Comparison of ENCODE assay signal across 4 fruit fly cellular contexts in the genomic region with DNA sequence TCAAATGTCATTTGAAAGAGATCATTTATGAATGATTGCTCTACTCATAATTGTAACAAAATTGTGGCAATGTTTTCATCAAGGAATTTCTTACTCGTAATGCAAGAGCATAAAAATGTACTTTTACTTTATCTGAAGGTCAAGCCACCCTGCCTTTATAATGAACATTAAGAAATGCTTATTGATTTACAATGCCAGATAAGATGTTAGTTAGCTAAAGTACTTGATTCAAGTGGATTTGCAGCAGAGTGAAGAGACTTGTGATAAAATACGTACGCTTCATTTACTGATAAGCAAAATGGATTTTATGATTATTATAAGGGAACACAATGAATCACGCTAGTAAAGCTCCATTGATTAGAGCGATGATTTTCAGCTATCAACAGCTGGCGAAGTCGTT.
A peak's percentile ranks its signal among the peaks of the same experiment; 100 is the strongest.
TF ChIP-seq lines count a peak whose summit lies in the region.

No protein-coding gene starts in this region.

- TF ChIP-seq CTCF in whole organism, embryonic (GFP tag; optimal IDR thresholded peaks at IDR 0.05; lab: Kevin White, UChicago) = no peak

TF ChIP-seq in whole organism, adult, 20 proteins besides CTCF, POLR2A, EP300 and RAD21:
- TF ChIP-seq CG5204 (GFP tag; optimal IDR thresholded peaks at IDR 0.05; lab: Kevin White, UChicago) (no peak), cic (GFP tag; optimal IDR thresholded peaks at IDR 0.05; lab: Kevin White, UChicago) (peak; percentile 48), Clk (GFP tag; optimal IDR thresholded peaks at IDR 0.05; lab: Kevin White, UChicago) (no peak)

TF ChIP-seq in whole organism, embryonic, 481 proteins besides CTCF, POLR2A, EP300 and RAD21:
- TF ChIP-seq grn (GFP tag; optimal IDR thresholded peaks at IDR 0.05; lab: Kevin White, UChicago) = peak; percentile 43
- peak; percentile 79 for TF ChIP-seq exex (tag; optimal IDR thresholded peaks at IDR 0.05; lab: Kevin White, UChicago)
- TF ChIP-seq HLHmδ (GFP tag; optimal IDR thresholded peaks at IDR 0.05; lab: Kevin White, UChicago) = no peak
- TF ChIP-seq CG34376 (GFP tag; optimal IDR thresholded peaks at IDR 0.05; lab: Kevin White, UChicago) = peak; percentile 69
- peak; percentile 28 for TF ChIP-seq sug (tag; optimal IDR thresholded peaks at IDR 0.05; lab: Kevin White, UChicago)
- peak; percentile 45 for TF ChIP-seq sd (tag; optimal IDR thresholded peaks at IDR 0.05; lab: Kevin White, UChicago)

TF ChIP-seq in whole organism, prepupa, 60 proteins besides CTCF, POLR2A, EP300 and RAD21:
- TF ChIP-seq salr (GFP tag; optimal IDR thresholded peaks at IDR 0.05; lab: Kevin White, UChicago) (no peak), CG3032 (tag; optimal IDR thresholded peaks at IDR 0.05; lab: Kevin White, UChicago) (no peak), svp (GFP tag; lab: Kevin White, UChicago) (peak; percentile 69), CG11294 (GFP tag; IDR thresholded peaks at IDR 0.05; lab: Robert Waterston, UW) (no peak)

TF ChIP-seq in whole organism, wandering third instar larva, 38 proteins besides CTCF, POLR2A, EP300 and RAD21:
- TF ChIP-seq fru (GFP tag; optimal IDR thresholded peaks at IDR 0.05; lab: Kevin White, UChicago) = no peak
- peak; percentile 1 for TF ChIP-seq h (GFP tag; optimal IDR thresholded peaks at IDR 0.05; lab: Kevin White, UChicago)
